Fruit fly (Drosophila melanogaster): ENCODE measurements around the gene Gagr.
A peak's percentile ranks its signal among the peaks of the same experiment; 100 is the strongest.

Gagr gene

dm6 chr3L:16368199-16368598 is 26.2 kb upstream of the Gagr start, which contains the start of gene CG4842:
TSS of gene CG4842 (plus strand) at chr3L:16368389.
- no peak for TF ChIP-seq noc (tag; optimal IDR thresholded peaks at IDR 0.05)

- no peak for TF ChIP-seq noc (tag; optimal IDR thresholded peaks at IDR 0.05)
These were observed 24.9 kb upstream of the Gagr start, which contains the start of gene CG18814 for dm6 chr3L:16369526-16369925. TSS of gene CG18814 (plus strand) at chr3L:16369826.

- no peak for TF ChIP-seq noc (tag; optimal IDR thresholded peaks at IDR 0.05)
These were observed 16.3 kb upstream of the Gagr start, which contains the start of gene roq for dm6 chr3L:16377768-16378764. TSS of gene roq (minus strand) at chr3L:16378566.

dm6 chr3L:16380770-16381169 is 13.6 kb upstream of the Gagr start:
- peak; percentile 97 for TF ChIP-seq noc (tag; optimal IDR thresholded peaks at IDR 0.05)

dm6 chr3L:16381184-16381797 is 13.1 kb upstream of the Gagr start, which contains the start of gene Agpat4:
TSS of gene Agpat4 (minus strand) at chr3L:16381570.
- no peak for TF ChIP-seq noc (tag; optimal IDR thresholded peaks at IDR 0.05)

dm6 chr3L:16383056-16383455 is 11.3 kb upstream of the Gagr start:
- TF ChIP-seq noc (tag; optimal IDR thresholded peaks at IDR 0.05): no peak

- no peak for TF ChIP-seq noc (tag; optimal IDR thresholded peaks at IDR 0.05)
These were observed 10.2 kb upstream of the Gagr start for dm6 chr3L:16384145-16384705.

dm6 chr3L:16385252-16385879 is 9.0 kb upstream of the Gagr start:
- peak; percentile 56 for TF ChIP-seq noc (tag; optimal IDR thresholded peaks at IDR 0.05)

dm6 chr3L:16385880-16386584 is 8.4 kb upstream of the Gagr start, which contains the start of the genes Agpat3 and RAF2:
TSS of gene Agpat3 (minus strand) at chr3L:16385957.
TSS of gene RAF2 (plus strand) at chr3L:16386327.
- no peak for TF ChIP-seq noc (tag; optimal IDR thresholded peaks at IDR 0.05)

dm6 chr3L:16390793-16391192 is 3.6 kb upstream of the Gagr start:
- no peak for TF ChIP-seq noc (tag; optimal IDR thresholded peaks at IDR 0.05)

dm6 chr3L:16391257-16391656 is 3.1 kb upstream of the Gagr start:
- TF ChIP-seq noc (tag; optimal IDR thresholded peaks at IDR 0.05): no peak

dm6 chr3L:16392203-16392800 is 2.1 kb upstream of the Gagr start:
- peak; percentile 8 for TF ChIP-seq noc (tag; optimal IDR thresholded peaks at IDR 0.05)

dm6 chr3L:16392874-16393273 is 1.5 kb upstream of the Gagr start:
- TF ChIP-seq noc (tag; optimal IDR thresholded peaks at IDR 0.05): no peak

dm6 chr3L:16393700-16394099 is 686 bp upstream of the Gagr start:
- TF ChIP-seq noc (tag; optimal IDR thresholded peaks at IDR 0.05): no peak

- TF ChIP-seq noc (tag; optimal IDR thresholded peaks at IDR 0.05): no peak
These were observed 5.8 kb downstream of the Gagr start, which contains the start of gene CG44836 for dm6 chr3L:16400175-16400574. TSS of gene CG44836 (minus strand) at chr3L:16400275.
